Worm (Caenorhabditis elegans) whole organism, late embryonic: ENCODE results near the gene B0410.1.
A peak's percentile ranks its signal among the peaks of the same experiment; 100 is the strongest.

Experiments
- K02D7.2 ChIP-seq: sonication (generic microtip); optimal IDR thresholded peaks from 2 replicates; lab custom pipeline; 2017; ENCODE audit warnings: mild to moderate bottlenecking, missing genetic modification characterization, missing compliant biosample characterization
- T23F11.4 ChIP-seq: fragments of 200-800 bp; sonication (Bioruptor generic); optimal IDR thresholded peaks from 2 replicates; lab custom pipeline; 2018; ENCODE audit warnings: mild to moderate bottlenecking, missing genetic modification characterization, missing compliant biosample characterization
- Y22D7AL.16 ChIP-seq: sonication (generic microtip); optimal IDR thresholded peaks from 2 replicates; lab custom pipeline; 2016; ENCODE audit warnings: missing genetic modification characterization, missing compliant biosample characterization
- ceh-2 ChIP-seq: sonication (generic microtip); optimal IDR thresholded peaks from 2 replicates; lab custom pipeline; 2016; ENCODE audit warnings: missing genotype, missing genetic modification characterization, missing compliant biosample characterization
- ceh-22 ChIP-seq: sonication (generic microtip); optimal IDR thresholded peaks from 2 replicates; lab custom pipeline; 2017; ENCODE audit warnings: missing biosample characterization, missing genetic modification characterization
- ceh-24 ChIP-seq: sonication (generic microtip); optimal IDR thresholded peaks from 2 replicates; lab custom pipeline; 2016; ENCODE audit warnings: mild to moderate bottlenecking, missing genetic modification characterization, missing compliant biosample characterization
- ceh-45 ChIP-seq: fragments of 200-800 bp; sonication (Bioruptor generic); IDR thresholded peaks from 2 replicates; pipeline ENCODE4 v1.3.6; 2022; ENCODE audit warnings: missing genetic modification reagents, missing genetic modification characterization, missing compliant biosample characterization
- ceh-6 ChIP-seq: fragments of 200-800 bp; sonication (Bioruptor generic); optimal IDR thresholded peaks from 2 replicates; lab custom pipeline; 2018; ENCODE audit warnings: mild to moderate bottlenecking, missing genetic modification characterization, missing compliant biosample characterization
- che-1 ChIP-seq: sonication (generic microtip); optimal IDR thresholded peaks from 2 replicates; lab custom pipeline; 2016; ENCODE audit warnings: mild to moderate bottlenecking, missing genetic modification characterization, missing compliant biosample characterization
- elt-2 ChIP-seq: sonication (generic microtip); optimal IDR thresholded peaks from 2 replicates; lab custom pipeline; 2016; ENCODE audit warnings: missing genetic modification reagents, missing genetic modification characterization, missing compliant biosample characterization
- ets-4 ChIP-seq: sonication (generic microtip); optimal IDR thresholded peaks from 2 replicates; lab custom pipeline; 2016; ENCODE audit warnings: missing genetic modification characterization, missing compliant biosample characterization
- fax-1 ChIP-seq: sonication (generic microtip); optimal IDR thresholded peaks from 2 replicates; lab custom pipeline; 2016; ENCODE audit warnings: missing genotype, missing genetic modification characterization, missing compliant biosample characterization
- fkh-10 ChIP-seq: fragments of 150-350 bp; optimal IDR thresholded peaks from 2 replicates; lab custom pipeline; 2014; ENCODE audit warnings: missing biosample characterization, missing genetic modification reagents, missing genetic modification characterization
- fkh-6 ChIP-seq: sonication (generic microtip); optimal IDR thresholded peaks from 2 replicates; lab custom pipeline; 2016; ENCODE audit warnings: missing genetic modification characterization, missing compliant biosample characterization
- hlh-13 ChIP-seq: fragments of 200-800 bp; sonication (Bioruptor generic); optimal IDR thresholded peaks from 2 replicates; lab custom pipeline; 2018; ENCODE audit warnings: mild to moderate bottlenecking, missing genetic modification characterization, missing compliant biosample characterization
- hlh-6 ChIP-seq: sonication (generic microtip); optimal IDR thresholded peaks from 2 replicates; lab custom pipeline; 2016; ENCODE audit warnings: missing genotype, missing genetic modification characterization, missing compliant biosample characterization
- hlh-8 ChIP-seq: sonication (generic microtip); optimal IDR thresholded peaks from 2 replicates; lab custom pipeline; 2016; ENCODE audit warnings: missing genotype, missing genetic modification characterization, missing compliant biosample characterization
- lim-6 ChIP-seq: sonication (generic microtip); optimal IDR thresholded peaks from 2 replicates; lab custom pipeline; 2016; ENCODE audit warnings: missing genetic modification characterization, missing compliant biosample characterization
- lin-11 ChIP-seq: fragments of 200-800 bp; sonication (Bioruptor generic); optimal IDR thresholded peaks from 2 replicates; lab custom pipeline; 2018; ENCODE audit warnings: mild to moderate bottlenecking, missing genetic modification characterization, missing compliant biosample characterization
- mec-3 ChIP-seq: sonication (generic microtip); optimal IDR thresholded peaks from 2 replicates; lab custom pipeline; 2016; ENCODE audit warnings: borderline replicate concordance, missing genetic modification characterization, missing compliant biosample characterization
- odd-2 ChIP-seq: sonication (generic microtip); optimal IDR thresholded peaks from 2 replicates; lab custom pipeline; 2017; ENCODE audit warnings: antibody characterized with exemption, mild to moderate bottlenecking, missing genetic modification characterization, missing compliant biosample characterization
- pax-1 ChIP-seq: fragments of 150-350 bp; optimal IDR thresholded peaks from 2 replicates; lab custom pipeline; 2014; ENCODE audit warnings: missing biosample characterization, missing genetic modification characterization
- sdc-2 ChIP-seq: sonication (generic microtip); optimal IDR thresholded peaks from 2 replicates; lab custom pipeline; 2016; ENCODE audit warnings: missing genotype, missing genetic modification characterization, missing compliant biosample characterization
- ttx-3 ChIP-seq: sonication (generic microtip); optimal IDR thresholded peaks from 2 replicates; lab custom pipeline; 2016; ENCODE audit warnings: missing genetic modification reagents, missing genetic modification characterization, missing compliant biosample characterization
- unc-3 ChIP-seq, 2 experiments: fragments of 200-800 bp in 1 of 2; sonication (Bioruptor generic) in 1 of 2; sonication (generic microtip) in 1 of 2; conservative IDR thresholded peaks in 1 of 2; optimal IDR thresholded peaks in 1 of 2; 2 replicates each; pipeline versions ENCODE4 v1.3.6 to Lab custom; 2016 to 2022; ENCODE audit warnings: missing compliant biosample characterization in 2 of 2, missing genetic modification characterization in 2 of 2, missing genetic modification reagents in 1 of 2
- unc-42 ChIP-seq: sonication (generic microtip); optimal IDR thresholded peaks from 2 replicates; lab custom pipeline; 2016; ENCODE audit warnings: missing genotype, missing genetic modification characterization, missing compliant biosample characterization
- unc-55 ChIP-seq: sonication (generic microtip); optimal IDR thresholded peaks from 2 replicates; lab custom pipeline; 2017; ENCODE audit warnings: missing biosample characterization, missing genetic modification reagents, missing genetic modification characterization

B0410.1 gene

DNA sequence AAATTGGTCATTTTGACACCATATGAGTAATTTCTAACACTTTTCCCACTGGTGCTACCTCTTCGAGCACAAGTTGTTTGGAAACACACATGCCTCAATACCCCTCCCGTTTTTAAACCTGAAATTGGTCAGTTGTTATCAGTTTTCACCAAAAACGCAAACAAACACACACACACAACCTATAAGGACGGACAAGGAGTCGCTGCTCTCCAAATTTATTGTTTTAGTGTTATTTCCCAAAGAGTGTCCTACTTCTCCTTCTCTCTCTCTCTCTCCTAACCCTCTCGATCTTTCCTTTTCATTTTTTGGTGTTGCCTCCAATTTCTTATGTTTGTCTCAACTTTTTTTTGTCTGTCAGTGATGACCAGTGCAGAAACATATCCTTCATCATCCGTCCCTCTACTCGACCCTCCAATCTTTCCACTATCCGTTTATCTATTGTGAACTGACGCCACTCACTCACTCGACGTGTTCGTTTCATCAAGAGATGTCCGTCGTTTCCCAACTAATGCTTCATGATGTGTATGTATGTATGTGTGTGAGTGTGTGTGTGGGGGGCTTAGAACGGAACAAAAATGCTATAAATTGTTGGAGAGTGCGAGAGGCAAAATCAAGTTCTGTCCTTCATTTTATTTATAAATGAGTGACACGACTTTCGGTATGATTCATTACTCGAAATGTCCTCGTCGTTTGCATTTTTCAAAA is 9.5 kb downstream of the B0410.1 start:
- TF ChIP-seq Y22D7AL.16 (tag; lab: Kevin White, UChicago) (no peak), K02D7.2 (no peak)

- TF ChIP-seq unc-55 (GFP tag; lab: Kevin White, UChicago) (no peak), fkh-6 (no peak), lin-11 (tag; lab: Kevin White, UChicago) (no peak), ceh-24 (tag; lab: Kevin White, UChicago) (no peak), sdc-2 (tag; lab: Kevin White, UChicago) (no peak), fkh-10 (GFP tag; lab: Kevin White, UChicago) (no peak), ttx-3 (tag; lab: Kevin White, UChicago) (no peak)
Observed at ce11 chrX:2906062-2906732, 11.8 kb downstream of the B0410.1 start.

DNA sequence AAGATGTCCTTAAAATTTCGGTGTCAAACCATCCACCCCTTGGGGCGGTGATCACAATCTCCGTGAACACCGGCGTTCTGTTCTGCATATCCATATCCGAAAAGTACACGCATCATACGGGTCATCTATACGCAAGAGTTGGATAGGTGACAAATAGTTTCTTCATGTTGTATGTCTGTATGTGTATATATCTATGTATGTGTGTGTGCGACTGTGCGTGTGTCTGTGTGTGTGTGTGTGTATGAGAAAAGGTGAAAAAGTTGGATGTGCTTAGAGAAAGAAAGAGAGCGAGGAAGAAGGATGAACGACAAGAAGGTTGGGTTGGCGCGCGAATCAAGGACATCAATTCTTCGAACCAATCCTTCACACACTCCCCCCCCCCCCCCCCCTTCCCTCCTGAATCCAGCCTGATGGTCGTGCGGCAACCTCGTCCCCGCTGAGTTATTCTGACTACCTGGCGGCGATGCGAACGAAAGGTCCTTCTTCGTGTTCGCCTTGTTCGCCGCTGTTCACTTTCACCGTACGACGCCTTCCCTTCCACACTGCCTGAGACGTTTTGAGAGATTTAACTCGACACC is 13.0 kb downstream of the B0410.1 start:
- TF ChIP-seq unc-3 (GFP tag; conservative IDR thresholded peaks at IDR 0.05; lab: Robert Waterston, UW) (no peak), unc-3 (tag; optimal IDR thresholded peaks at IDR 0.05; lab: Kevin White, UChicago) (no peak), T23F11.4 (GFP tag; lab: Kevin White, UChicago) (peak; percentile 5), ceh-6 (GFP tag; lab: Kevin White, UChicago) (peak; percentile 23), fax-1 (tag; lab: Kevin White, UChicago) (no peak)

ce11 chrX:2909227-2909626 is 14.9 kb downstream of the B0410.1 start, which contains the start of gene nmy-1:
TSS of gene nmy-1 (plus strand) at chrX:2909527.
- TF ChIP-seq elt-2 (tag; lab: Kevin White, UChicago) (no peak), hlh-13 (GFP tag; lab: Kevin White, UChicago) (no peak), fax-1 (tag; lab: Kevin White, UChicago) (no peak), hlh-6 (tag; lab: Kevin White, UChicago) (no peak), fkh-6 (no peak)
- TF ChIP-seq, all 69 proteins: peak for 0

- no peak for TF ChIP-seq ceh-2 (tag; lab: Kevin White, UChicago)
- no peak for TF ChIP-seq fkh-10 (GFP tag; lab: Kevin White, UChicago)
- no peak for TF ChIP-seq ceh-22 (tag; lab: Kevin White, UChicago)
- TF ChIP-seq ttx-3 (tag; lab: Kevin White, UChicago), result no peak
- TF ChIP-seq ceh-24 (tag; lab: Kevin White, UChicago), result no peak
- no peak for TF ChIP-seq mec-3
- no peak for TF ChIP-seq pax-1 (tag; lab: Kevin White, UChicago)
- TF ChIP-seq lim-6 (tag; lab: Kevin White, UChicago), result no peak
- TF ChIP-seq fax-1 (tag; lab: Kevin White, UChicago), result no peak
- TF ChIP-seq hlh-8 (tag; lab: Kevin White, UChicago), result no peak
- no peak for TF ChIP-seq che-1
- no peak for TF ChIP-seq odd-2 (tag; lab: Kevin White, UChicago)
- TF ChIP-seq ceh-45 (GFP tag; lab: Robert Waterston, UW), result no peak
Observed at ce11 chrX:2912689-2913088, 18.3 kb downstream of the B0410.1 start.

- TF ChIP-seq ets-4 (tag; lab: Kevin White, UChicago), result no peak
- TF ChIP-seq elt-2 (tag; lab: Kevin White, UChicago), result peak; percentile 69
- no peak for TF ChIP-seq unc-42
- TF ChIP-seq, all 69 proteins: peak for 1
Observed at ce11 chrX:2919488-2919887, 25.1 kb downstream of the B0410.1 start.
